Fruit fly (Drosophila melanogaster): ENCODE data around the gene PGAP5.
A peak's percentile ranks its signal among the peaks of the same experiment; 100 is the strongest.

Gene PGAP5

DNA sequence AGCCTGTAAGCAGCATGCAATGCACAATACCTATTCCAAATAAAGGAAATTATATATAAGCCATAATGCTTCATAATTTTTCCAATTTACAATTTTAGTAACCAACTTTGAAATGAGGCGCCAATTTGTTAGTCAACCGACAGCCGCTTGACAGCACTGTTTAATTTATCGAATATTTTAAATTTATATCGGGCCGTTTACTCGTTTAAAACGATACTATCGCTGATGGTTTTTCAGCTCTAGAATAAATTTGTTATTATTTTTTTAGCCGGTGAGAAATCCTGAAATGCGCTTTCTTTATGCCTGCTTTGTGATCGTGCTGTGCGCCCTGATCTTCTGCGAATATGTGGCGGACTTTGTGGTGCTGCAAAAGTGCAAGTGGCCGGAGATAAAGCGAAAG, at the start of gene PGAP5:
Gene PGAP5, plus strand, starts transcription at position 126 of the 400 bp plus-strand sequence.
- TF ChIP-seq ham (GFP tag; IDR thresholded peaks at IDR 0.05) = no peak
- TF ChIP-seq Sox102F (GFP tag; optimal IDR thresholded peaks at IDR 0.05) = no peak
- TF ChIP-seq CG14710 (tag; optimal IDR thresholded peaks at IDR 0.05) = peak; percentile 56
- peak; percentile 96 for TF ChIP-seq Doc3 (GFP tag; IDR thresholded peaks at IDR 0.05; ENCODE audit: partially characterized antibody)
- peak; percentile 52 for TF ChIP-seq stwl (tag; optimal IDR thresholded peaks at IDR 0.05)
- TF ChIP-seq MBD-R2 (GFP tag; IDR thresholded peaks at IDR 0.05) = peak; percentile 93
- peak; percentile 44 for TF ChIP-seq lilli (GFP tag; optimal IDR thresholded peaks at IDR 0.05)
- TF ChIP-seq Hr39 (optimal IDR thresholded peaks at IDR 0.05) = no peak
- TF ChIP-seq gsb-n (tag; optimal IDR thresholded peaks at IDR 0.05) = no peak
- peak; percentile 35 for TF ChIP-seq CG4617 (GFP tag; optimal IDR thresholded peaks at IDR 0.05; ENCODE audit: borderline replicate concordance)
- peak; percentile 16 for TF ChIP-seq ems (GFP tag; optimal IDR thresholded peaks at IDR 0.05)
- TF ChIP-seq CG9797 (GFP tag; optimal IDR thresholded peaks at IDR 0.05) = peak; percentile 13
- TF ChIP-seq Sin3A (optimal IDR thresholded peaks at IDR 0.05) = peak; percentile 61
- no peak for TF ChIP-seq Lim3 (GFP tag; IDR thresholded peaks at IDR 0.05)
- peak; percentile 90 for TF ChIP-seq CG16813 (GFP tag; IDR thresholded peaks at IDR 0.05; ENCODE audit: partially characterized antibody)
- peak; percentile 5 for TF ChIP-seq Mad (GFP tag; optimal IDR thresholded peaks at IDR 0.05)
- no peak for TF ChIP-seq CG10979 (tag; optimal IDR thresholded peaks at IDR 0.05)
- TF ChIP-seq CHES-1-like (GFP tag; optimal IDR thresholded peaks at IDR 0.05) = peak; percentile 26
- TF ChIP-seq Oaz (GFP tag; IDR thresholded peaks at IDR 0.05) = no peak
- TF ChIP-seq MESR4 (GFP tag; optimal IDR thresholded peaks at IDR 0.05) = peak; percentile 47
- TF ChIP-seq Nf-YA (GFP tag; IDR thresholded peaks at IDR 0.05) = no peak
- TF ChIP-seq TFAM (GFP tag; optimal IDR thresholded peaks at IDR 0.05) = no peak
- no peak for TF ChIP-seq tio (GFP tag; optimal IDR thresholded peaks at IDR 0.05)
- peak; percentile 62 for TF ChIP-seq sob (GFP tag; IDR thresholded peaks at IDR 0.05)
- peak; percentile 22 for TF ChIP-seq Fer1 (GFP tag; optimal IDR thresholded peaks at IDR 0.05)
- no peak for TF ChIP-seq her (GFP tag; optimal IDR thresholded peaks at IDR 0.05)
- no peak for TF ChIP-seq Hand (GFP tag; optimal IDR thresholded peaks at IDR 0.05)
- TF ChIP-seq Ets97D (GFP tag; optimal IDR thresholded peaks at IDR 0.05) = peak; percentile 60
- no peak for TF ChIP-seq Hr51 (GFP tag; optimal IDR thresholded peaks at IDR 0.05)
- TF ChIP-seq slp2 (GFP tag; optimal IDR thresholded peaks at IDR 0.05) = no peak
- TF ChIP-seq nerfin-2 (GFP tag; IDR thresholded peaks at IDR 0.05; ENCODE audit: partially characterized antibody) = peak; percentile 74
- TF ChIP-seq Awh (GFP tag; IDR thresholded peaks at IDR 0.05) = no peak
- TF ChIP-seq B-H2 (GFP tag; optimal IDR thresholded peaks at IDR 0.05) = peak; percentile 73
- no peak for TF ChIP-seq CG8290 (GFP tag; optimal IDR thresholded peaks at IDR 0.05)
- TF ChIP-seq CG8290 (tag; optimal IDR thresholded peaks at IDR 0.05) = no peak
- peak; percentile 34 for TF ChIP-seq gcm2 (GFP tag; optimal IDR thresholded peaks at IDR 0.05)
- peak; percentile 32 for TF ChIP-seq CG30403 (GFP tag; optimal IDR thresholded peaks at IDR 0.05)
- TF ChIP-seq en (GFP tag; optimal IDR thresholded peaks at IDR 0.05) = no peak
- TF ChIP-seq fd3F (GFP tag; optimal IDR thresholded peaks at IDR 0.05) = no peak
- TF ChIP-seq gsb (GFP tag; IDR thresholded peaks at IDR 0.05) = no peak
- peak; percentile 81 for TF ChIP-seq tna (GFP tag; IDR thresholded peaks at IDR 0.05; ENCODE audit: partially characterized antibody)
- TF ChIP-seq zen2 (GFP tag; IDR thresholded peaks at IDR 0.05; ENCODE audit: partially characterized antibody) = peak; percentile 88
- peak; percentile 60 for TF ChIP-seq CG2120 (GFP tag; optimal IDR thresholded peaks at IDR 0.05)
- TF ChIP-seq bab2 (GFP tag; optimal IDR thresholded peaks at IDR 0.05) = peak; percentile 1
- TF ChIP-seq CG32532 (GFP tag; IDR thresholded peaks at IDR 0.05) = 0 out of 2 replicates have a peak, but pooled peaks have one; percentile 25
- peak; percentile 27 for TF ChIP-seq trem (tag; optimal IDR thresholded peaks at IDR 0.05)
- TF ChIP-seq gro (GFP tag; optimal IDR thresholded peaks at IDR 0.05) = peak; percentile 49
- TF ChIP-seq nom (GFP tag; optimal IDR thresholded peaks at IDR 0.05) = no peak
- TF ChIP-seq az2 (GFP tag; optimal IDR thresholded peaks at IDR 0.05) = no peak
- TF ChIP-seq Sry-β (GFP tag; optimal IDR thresholded peaks at IDR 0.05) = no peak
- no peak for TF ChIP-seq CG1602 (GFP tag; optimal IDR thresholded peaks at IDR 0.05)
- no peak for TF ChIP-seq Sox100B (GFP tag; optimal IDR thresholded peaks at IDR 0.05)
